Fruit fly (Drosophila melanogaster): Measurements from ENCODE around the gene CG5916.
A peak's percentile ranks its signal among the peaks of the same experiment; 100 is the strongest.

Gene CG5916

DNA sequence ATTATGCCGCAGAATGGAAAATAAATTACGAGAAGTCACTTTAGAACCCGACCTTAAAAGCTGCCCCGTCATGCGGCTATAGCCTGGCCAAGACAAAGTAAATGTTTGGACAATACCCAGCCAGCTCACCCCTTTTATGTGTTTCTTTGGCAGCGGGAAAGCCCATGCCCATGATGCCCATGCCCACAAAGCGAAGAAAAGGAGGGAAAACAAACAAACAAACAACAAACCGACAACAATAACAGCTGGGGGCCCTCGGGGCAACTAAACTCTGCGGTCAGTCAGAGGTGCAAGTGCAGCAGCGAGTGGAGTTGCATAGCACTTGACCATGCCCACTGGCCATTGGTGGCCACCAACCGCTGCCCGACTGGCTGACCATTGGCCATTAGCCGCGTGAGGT is 11.2 kb upstream of the CG5916 start:
- no peak for TF ChIP-seq CG4496 (GFP tag; IDR thresholded peaks at IDR 0.05)
- no peak for TF ChIP-seq Pif1A (GFP tag; optimal IDR thresholded peaks at IDR 0.05)
- TF ChIP-seq EcR (GFP tag; optimal IDR thresholded peaks at IDR 0.05) = no peak
- TF ChIP-seq CG12605 (GFP tag; IDR thresholded peaks at IDR 0.05) = no peak
- no peak for TF ChIP-seq CG17806 (tag; optimal IDR thresholded peaks at IDR 0.05)
- no peak for TF ChIP-seq fd96Ca (GFP tag; IDR thresholded peaks at IDR 0.05)
- TF ChIP-seq rn (GFP tag; IDR thresholded peaks at IDR 0.05) = no peak
- TF ChIP-seq CG14655 (GFP tag; optimal IDR thresholded peaks at IDR 0.05) = no peak
- TF ChIP-seq CG10348 (GFP tag; IDR thresholded peaks at IDR 0.05) = no peak
- no peak for TF ChIP-seq CG32121 (GFP tag; IDR thresholded peaks at IDR 0.05)

DNA sequence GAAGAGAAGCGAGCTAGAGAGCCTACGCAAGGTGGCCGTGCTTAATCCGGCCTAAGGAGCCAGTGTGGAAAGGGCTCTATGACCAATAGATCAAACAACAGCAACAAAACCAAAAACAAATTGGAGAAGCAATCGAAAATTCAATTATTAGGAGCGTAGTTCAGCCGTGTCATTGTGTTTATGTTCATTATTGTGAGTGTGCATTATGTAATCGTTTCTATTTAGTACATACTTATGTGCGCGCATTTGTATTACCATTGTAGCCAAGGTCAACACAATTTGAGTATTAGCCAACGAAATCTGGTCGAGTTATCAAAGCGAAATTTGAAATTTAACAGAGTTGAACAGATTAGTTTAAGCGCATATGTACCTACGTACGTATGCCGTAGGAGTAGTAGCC is 1.9 kb downstream of the CG5916 start:
- TF ChIP-seq CG4496 (GFP tag; IDR thresholded peaks at IDR 0.05) (no peak), CG8159 (tag; optimal IDR thresholded peaks at IDR 0.05) (no peak), D1 (tag; optimal IDR thresholded peaks at IDR 0.05) (no peak), CG14655 (GFP tag; optimal IDR thresholded peaks at IDR 0.05) (no peak), CG9948 (tag; optimal IDR thresholded peaks at IDR 0.05) (no peak), EcR (GFP tag; optimal IDR thresholded peaks at IDR 0.05) (no peak), CG12605 (GFP tag; IDR thresholded peaks at IDR 0.05) (no peak)

DNA sequence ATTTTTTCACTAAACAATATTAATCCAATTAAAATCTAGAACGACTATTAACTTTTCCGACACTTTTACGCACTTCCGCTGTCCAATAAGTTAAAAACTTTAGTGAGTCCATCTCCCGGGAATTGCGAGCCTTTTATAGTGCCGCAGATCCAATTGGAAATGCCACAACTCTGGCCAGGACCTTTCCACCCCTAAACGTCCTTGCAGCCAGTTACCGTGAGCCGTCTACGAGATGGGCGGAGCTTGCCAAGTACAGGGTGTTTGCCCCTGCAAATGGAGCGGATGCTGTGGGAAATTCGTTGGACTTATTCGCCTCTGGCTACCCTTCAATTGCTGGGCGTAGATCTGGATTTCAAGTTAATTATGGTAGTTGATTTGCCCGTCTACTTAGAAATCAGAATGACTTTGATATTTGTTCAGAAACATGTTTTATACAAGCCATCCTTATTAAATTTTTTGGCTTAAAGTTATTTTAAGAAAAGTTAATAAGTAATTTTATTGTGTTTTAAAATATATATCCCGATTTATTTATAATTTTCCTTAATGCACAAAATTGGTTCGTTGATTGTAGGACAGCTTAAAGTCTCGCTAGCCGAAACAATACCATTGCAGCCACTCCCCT is 4.5 kb downstream of the CG5916 start, which contains the start of gene Fer2:
TSS of gene Fer2 (minus strand) at position 74 of the 622 bp plus-strand sequence.
- TF ChIP-seq Ets98B (GFP tag; IDR thresholded peaks at IDR 0.05) (no peak), D1 (tag; optimal IDR thresholded peaks at IDR 0.05) (no peak), gl (tag; optimal IDR thresholded peaks at IDR 0.05) (no peak), CG13204 (GFP tag; optimal IDR thresholded peaks at IDR 0.05) (no peak), fd96Ca (GFP tag; IDR thresholded peaks at IDR 0.05) (no peak), CG12605 (GFP tag; IDR thresholded peaks at IDR 0.05) (no peak), CG9948 (tag; optimal IDR thresholded peaks at IDR 0.05) (no peak), CG14655 (GFP tag; optimal IDR thresholded peaks at IDR 0.05) (no peak), Pif1B (GFP tag; optimal IDR thresholded peaks at IDR 0.05) (no peak), Pif1A (GFP tag; optimal IDR thresholded peaks at IDR 0.05) (no peak), CG8159 (tag; optimal IDR thresholded peaks at IDR 0.05) (peak; percentile 77), CG34367 (tag; optimal IDR thresholded peaks at IDR 0.05) (no peak), CG17806 (tag; optimal IDR thresholded peaks at IDR 0.05) (peak; percentile 28), CG8301 (tag; optimal IDR thresholded peaks at IDR 0.05) (peak; percentile 13), CG4496 (GFP tag; IDR thresholded peaks at IDR 0.05) (no peak), EcR (GFP tag; optimal IDR thresholded peaks at IDR 0.05) (no peak), CG10348 (GFP tag; IDR thresholded peaks at IDR 0.05) (no peak), CG32121 (GFP tag; IDR thresholded peaks at IDR 0.05) (no peak), rn (GFP tag; IDR thresholded peaks at IDR 0.05) (no peak), CG15710 (tag; optimal IDR thresholded peaks at IDR 0.05) (peak; percentile 15), Snoo (tag; optimal IDR thresholded peaks at IDR 0.05) (no peak)

DNA sequence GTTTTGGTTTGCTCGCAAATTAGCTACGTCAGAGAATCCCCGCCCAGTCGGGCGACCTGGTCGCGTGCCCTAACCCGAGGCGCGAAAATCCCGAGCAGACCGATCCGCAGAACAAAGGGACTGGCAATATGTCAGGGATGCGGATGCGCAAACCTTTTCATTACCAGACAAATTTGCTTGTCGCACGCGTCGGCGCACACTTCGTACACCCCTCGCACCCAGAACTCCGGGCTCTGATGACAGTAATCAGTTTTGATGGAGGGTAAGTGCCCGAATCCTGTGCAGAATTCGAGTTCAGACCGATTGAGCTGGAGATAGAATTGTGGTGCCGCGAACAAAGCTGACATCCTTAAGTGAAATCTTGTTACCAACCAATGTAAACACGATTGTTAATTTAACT is 5.5 kb downstream of the CG5916 start:
- TF ChIP-seq CG32121 (GFP tag; IDR thresholded peaks at IDR 0.05) (peak; percentile 25; the same call in 1 of the 2 replicates), CG8159 (tag; optimal IDR thresholded peaks at IDR 0.05) (no peak)

DNA sequence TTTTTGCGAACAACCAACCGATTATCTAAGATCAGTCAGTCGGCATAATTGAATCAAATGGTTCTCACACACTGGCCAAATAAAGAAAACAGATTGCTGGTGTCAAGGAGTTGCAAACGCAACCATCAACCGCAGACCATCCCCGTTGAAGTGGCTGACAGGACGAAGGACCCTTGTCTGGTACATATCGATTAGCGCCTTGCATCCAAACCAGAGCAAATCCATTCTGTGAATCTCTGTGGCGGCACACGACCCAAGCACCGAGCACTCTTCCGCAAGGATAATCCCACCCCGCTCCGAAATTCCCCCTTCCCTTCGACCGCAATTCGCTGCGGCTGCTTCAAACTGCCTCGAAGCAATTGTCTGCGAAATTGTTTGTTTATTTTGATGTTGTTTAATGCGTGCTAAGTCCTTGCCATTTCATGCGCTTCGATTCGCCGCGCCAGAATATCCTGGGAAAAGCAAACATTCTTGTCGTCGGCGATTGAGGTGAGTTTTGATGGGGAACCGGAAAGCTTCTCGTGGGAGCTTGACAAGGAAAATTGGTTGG is 6.6 kb downstream of the CG5916 start:
- no peak for TF ChIP-seq CG14655 (GFP tag; optimal IDR thresholded peaks at IDR 0.05)

DNA sequence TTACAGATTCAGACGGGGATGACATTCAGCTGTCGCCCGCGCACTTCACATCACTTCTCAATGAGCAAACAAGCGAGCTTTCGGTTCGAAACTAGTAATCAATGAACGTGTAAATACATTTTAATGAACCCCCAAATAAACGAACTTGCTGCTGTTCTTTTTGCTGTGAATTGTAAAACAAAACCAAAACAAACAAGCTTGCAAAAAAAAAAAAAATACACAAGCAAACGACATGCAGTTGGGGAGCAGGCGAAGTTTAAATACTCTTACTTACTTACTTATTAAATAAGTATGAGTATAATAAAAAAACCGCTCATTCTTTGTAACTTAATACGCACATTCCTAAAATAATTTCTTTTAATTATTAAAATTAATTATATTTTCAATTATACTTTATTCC is 7.4 kb downstream of the CG5916 start:
- TF ChIP-seq CG8301 (tag; optimal IDR thresholded peaks at IDR 0.05) (no peak), CG32121 (GFP tag; IDR thresholded peaks at IDR 0.05) (peak; percentile 84), CG34367 (tag; optimal IDR thresholded peaks at IDR 0.05) (no peak), CG9948 (tag; optimal IDR thresholded peaks at IDR 0.05) (no peak), CG12605 (GFP tag; IDR thresholded peaks at IDR 0.05) (peak; percentile 80), CG8159 (tag; optimal IDR thresholded peaks at IDR 0.05) (peak; percentile 15), Ets98B (GFP tag; IDR thresholded peaks at IDR 0.05) (peak; percentile 70), CG13204 (GFP tag; optimal IDR thresholded peaks at IDR 0.05) (no peak), CG17806 (tag; optimal IDR thresholded peaks at IDR 0.05) (no peak), EcR (GFP tag; optimal IDR thresholded peaks at IDR 0.05) (no peak), Snoo (tag; optimal IDR thresholded peaks at IDR 0.05) (peak; percentile 67), rn (GFP tag; IDR thresholded peaks at IDR 0.05) (peak; percentile 61), gl (tag; optimal IDR thresholded peaks at IDR 0.05) (no peak), fd96Ca (GFP tag; IDR thresholded peaks at IDR 0.05) (0 out of 3 replicates have a peak, but pooled peaks have one; percentile 21), CG10348 (GFP tag; IDR thresholded peaks at IDR 0.05) (no peak), Pif1A (GFP tag; optimal IDR thresholded peaks at IDR 0.05) (peak; percentile 50), Pif1B (GFP tag; optimal IDR thresholded peaks at IDR 0.05) (no peak), CG4496 (GFP tag; IDR thresholded peaks at IDR 0.05) (peak; percentile 86), CG15710 (tag; optimal IDR thresholded peaks at IDR 0.05) (peak; percentile 34), CG14655 (GFP tag; optimal IDR thresholded peaks at IDR 0.05) (no peak), D1 (tag; optimal IDR thresholded peaks at IDR 0.05) (no peak)

DNA sequence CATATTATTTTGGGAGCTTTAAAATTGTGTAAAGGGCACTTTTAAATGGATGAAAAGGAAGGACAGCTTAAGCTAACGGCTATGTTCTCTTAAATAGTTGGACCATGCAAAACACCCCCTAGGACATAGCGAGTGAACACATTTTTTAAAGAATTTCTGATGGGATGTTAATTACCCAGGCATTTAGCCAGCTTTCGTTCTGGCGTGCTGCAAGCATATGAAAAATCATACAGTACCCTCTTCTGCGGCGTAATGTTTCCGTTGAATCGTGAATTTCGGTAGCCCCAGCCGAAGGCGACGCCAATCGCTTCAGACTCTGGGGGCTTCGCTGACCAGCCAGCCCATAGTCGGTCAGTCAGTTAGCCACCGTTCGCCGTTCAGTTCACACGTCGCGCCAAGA is 7.9 kb downstream of the CG5916 start, which contains the start of gene CG6006:
TSS of gene CG6006 (plus strand) at position 301 of the 400 bp plus-strand sequence.
- TF ChIP-seq gl (tag; optimal IDR thresholded peaks at IDR 0.05) = no peak
- TF ChIP-seq EcR (GFP tag; optimal IDR thresholded peaks at IDR 0.05) = no peak
- TF ChIP-seq Pif1B (GFP tag; optimal IDR thresholded peaks at IDR 0.05) = no peak
- no peak for TF ChIP-seq CG8301 (tag; optimal IDR thresholded peaks at IDR 0.05)
- TF ChIP-seq CG15710 (tag; optimal IDR thresholded peaks at IDR 0.05) = no peak
- TF ChIP-seq CG17806 (tag; optimal IDR thresholded peaks at IDR 0.05) = no peak
- TF ChIP-seq CG14655 (GFP tag; optimal IDR thresholded peaks at IDR 0.05) = no peak
- no peak for TF ChIP-seq CG4496 (GFP tag; IDR thresholded peaks at IDR 0.05)
- TF ChIP-seq CG12605 (GFP tag; IDR thresholded peaks at IDR 0.05) = no peak
- TF ChIP-seq CG13204 (GFP tag; optimal IDR thresholded peaks at IDR 0.05) = no peak
- TF ChIP-seq D1 (tag; optimal IDR thresholded peaks at IDR 0.05) = no peak
- TF ChIP-seq CG9948 (tag; optimal IDR thresholded peaks at IDR 0.05) = no peak
- TF ChIP-seq fd96Ca (GFP tag; IDR thresholded peaks at IDR 0.05) = no peak
- TF ChIP-seq CG34367 (tag; optimal IDR thresholded peaks at IDR 0.05) = no peak
- TF ChIP-seq Snoo (tag; optimal IDR thresholded peaks at IDR 0.05) = no peak
- no peak for TF ChIP-seq rn (GFP tag; IDR thresholded peaks at IDR 0.05)

Data from whole organism, pupa.